Worm (Caenorhabditis elegans): ENCODE results near the gene str-66.

DNA sequence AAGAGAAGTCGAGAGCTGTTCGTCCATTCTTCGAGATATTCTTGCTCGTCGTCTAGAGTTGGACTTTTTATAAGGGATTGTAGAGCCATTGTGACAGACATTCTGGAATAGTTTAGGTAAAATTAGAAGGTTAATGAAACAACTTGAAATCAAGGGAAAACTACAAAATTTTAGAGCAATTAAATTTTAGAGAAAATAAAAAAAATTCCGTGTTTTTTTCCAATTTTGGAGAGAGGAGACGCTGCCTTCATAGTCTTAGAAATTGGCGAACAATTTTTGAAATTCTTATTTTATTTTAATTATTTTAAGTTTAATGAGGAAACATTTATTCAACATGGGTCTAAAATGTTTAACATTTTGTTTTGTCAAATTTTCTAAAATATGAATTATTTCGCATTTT is 32.5 kb downstream of the str-66 start, which contains the start of gene C50H11.13:
- TF ChIP-seq him-1 (tag; optimal IDR thresholded peaks at IDR 0.05) = no peak
- TF ChIP-seq W03F9.2 (tag; optimal IDR thresholded peaks at IDR 0.05) = no peak

All from whole organism, L4/young adult.